Worm (Caenorhabditis elegans) whole organism, mixed stage, embryonic: ENCODE measurements around the gene F23D12.1.

Experiments used
- M03D4.4 ChIP-seq: sonication (generic microtip); optimal IDR thresholded peaks from 2 replicates; lab custom pipeline; 2017; ENCODE audit warnings: mild to moderate bottlenecking, missing genetic modification characterization, missing compliant biosample characterization
- bed-3 ChIP-seq: fragments of 200-800 bp; sonication (Bioruptor generic); optimal IDR thresholded peaks from 3 replicates; lab custom pipeline; 2018; ENCODE audit warnings: mild to moderate bottlenecking, missing genetic modification characterization, moderate library complexity, missing compliant biosample characterization
- blmp-1 ChIP-seq: fragments of 150-350 bp; optimal IDR thresholded peaks from 2 replicates; lab custom pipeline; 2014; ENCODE audit warnings: missing biosample characterization, missing genetic modification characterization
- ceh-39 ChIP-seq: fragments of 150-350 bp; optimal IDR thresholded peaks from 2 replicates; lab custom pipeline; 2014; ENCODE audit warnings: missing biosample characterization, missing genetic modification characterization
- ceh-83 ChIP-seq: fragments of 200-800 bp; sonication (Bioruptor generic); optimal IDR thresholded peaks from 2 replicates; lab custom pipeline; 2018; ENCODE audit warnings: mild to moderate bottlenecking, missing genetic modification characterization, missing compliant biosample characterization
- ces-1 ChIP-seq: fragments of 150-350 bp; optimal IDR thresholded peaks from 2 replicates; lab custom pipeline; 2014; ENCODE audit warnings: missing biosample characterization, missing genetic modification reagents, missing genetic modification characterization
- cnd-1 ChIP-seq: fragments of 200-800 bp; sonication (Bioruptor generic); optimal IDR thresholded peaks from 2 replicates; lab custom pipeline; 2018; ENCODE audit warnings: mild to moderate bottlenecking, missing genetic modification characterization, missing compliant biosample characterization
- drap-1 ChIP-seq: fragments of 200-800 bp; sonication (Bioruptor generic); optimal IDR thresholded peaks from 3 replicates; lab custom pipeline; 2018; ENCODE audit warnings: mild to moderate bottlenecking, missing genetic modification characterization, missing compliant biosample characterization
- elt-1 ChIP-seq: sonication (generic microtip); optimal IDR thresholded peaks from 2 replicates; lab custom pipeline; 2017; ENCODE audit warnings: missing genetic modification characterization, mild to moderate bottlenecking, missing compliant biosample characterization, antibody characterized with exemption, moderate library complexity, borderline replicate concordance; ENCODE audit not compliant: insufficient read depth
- elt-3 ChIP-seq: fragments of 150-350 bp; optimal IDR thresholded peaks from 2 replicates; lab custom pipeline; 2014; ENCODE audit warnings: missing biosample characterization, missing genetic modification characterization
- flh-1 ChIP-seq: fragments of 200-800 bp; sonication (Bioruptor generic); optimal IDR thresholded peaks from 2 replicates; lab custom pipeline; 2018; ENCODE audit warnings: mild to moderate bottlenecking, missing genetic modification characterization, moderate library complexity, missing compliant biosample characterization
- ham-2 ChIP-seq: fragments of 200-800 bp; sonication (Bioruptor generic); optimal IDR thresholded peaks from 2 replicates; lab custom pipeline; 2018; ENCODE audit warnings: mild to moderate bottlenecking, missing genetic modification characterization, missing compliant biosample characterization
- hlh-1 ChIP-seq: fragments of 150-350 bp; optimal IDR thresholded peaks from 2 replicates; lab custom pipeline; 2014; ENCODE audit warnings: missing biosample characterization, missing genetic modification reagents, missing genetic modification characterization
- lin-13 ChIP-seq: fragments of 150-350 bp; optimal IDR thresholded peaks from 2 replicates; lab custom pipeline; 2014; ENCODE audit warnings: missing biosample characterization, missing genetic modification characterization
- lin-32 ChIP-seq: fragments of 200-800 bp; sonication (Bioruptor generic); optimal IDR thresholded peaks from 2 replicates; lab custom pipeline; 2018; ENCODE audit warnings: mild to moderate bottlenecking, missing genetic modification characterization, missing compliant biosample characterization
- lsy-2 ChIP-seq: fragments of 150-350 bp; optimal IDR thresholded peaks from 2 replicates; lab custom pipeline; 2014; ENCODE audit warnings: missing biosample characterization, missing genetic modification characterization
- mls-2 ChIP-seq: sonication (generic microtip); optimal IDR thresholded peaks from 2 replicates; lab custom pipeline; 2016; ENCODE audit warnings: mild to moderate bottlenecking, missing genetic modification characterization, moderate library complexity, missing compliant biosample characterization
- nhr-12 ChIP-seq: fragments of 150-350 bp; optimal IDR thresholded peaks from 2 replicates; lab custom pipeline; 2014; ENCODE audit warnings: missing biosample characterization, missing genetic modification characterization
- nhr-2 ChIP-seq: fragments of 150-350 bp; optimal IDR thresholded peaks from 2 replicates; lab custom pipeline; 2014; ENCODE audit warnings: missing biosample characterization, missing genetic modification characterization
- nhr-237 ChIP-seq: fragments of 150-350 bp; optimal IDR thresholded peaks from 2 replicates; lab custom pipeline; 2014; ENCODE audit warnings: missing biosample characterization, missing genetic modification characterization
- nhr-28 ChIP-seq: fragments of 150-350 bp; optimal IDR thresholded peaks from 2 replicates; lab custom pipeline; 2014; ENCODE audit warnings: missing biosample characterization, missing genetic modification characterization
- nhr-76 ChIP-seq: sonication (generic microtip); optimal IDR thresholded peaks from 2 replicates; lab custom pipeline; 2017; ENCODE audit warnings: missing biosample characterization, missing genetic modification characterization
- pha-4 ChIP-seq: fragments of 150-350 bp; optimal IDR thresholded peaks from 2 replicates; lab custom pipeline; 2018; ENCODE audit warnings: missing biosample characterization, missing genetic modification reagents, missing genetic modification characterization
- snpc-4 ChIP-seq: fragments of 150-350 bp; optimal IDR thresholded peaks from 2 replicates; lab custom pipeline; 2014; ENCODE audit warnings: missing biosample characterization, missing genetic modification characterization
- sptf-1 ChIP-seq: sonication (generic microtip); optimal IDR thresholded peaks from 2 replicates; lab custom pipeline; 2017; ENCODE audit warnings: mild to moderate bottlenecking, missing genetic modification characterization, moderate library complexity, missing compliant biosample characterization
- tbx-8 ChIP-seq: fragments of 200-800 bp; sonication (Bioruptor generic); optimal IDR thresholded peaks from 2 replicates; lab custom pipeline; 2018; ENCODE audit warnings: mild to moderate bottlenecking, missing genetic modification characterization, moderate library complexity, missing compliant biosample characterization
- unc-120 ChIP-seq: sonication (generic microtip); optimal IDR thresholded peaks from 2 replicates; lab custom pipeline; 2017; ENCODE audit warnings: missing genetic modification characterization, missing compliant biosample characterization; ENCODE audit not compliant: poor library complexity, severe bottlenecking
- unc-39 ChIP-seq: fragments of 150-350 bp; optimal IDR thresholded peaks from 2 replicates; lab custom pipeline; 2014; ENCODE audit warnings: missing biosample characterization, missing genetic modification characterization
- unc-62 ChIP-seq: fragments of 150-350 bp; optimal IDR thresholded peaks from 2 replicates; lab custom pipeline; 2014; ENCODE audit warnings: missing biosample characterization, missing genetic modification reagents, missing genetic modification characterization
- zip-8 ChIP-seq: fragments of 150-350 bp; optimal IDR thresholded peaks from 2 replicates; lab custom pipeline; 2014; ENCODE audit warnings: missing biosample characterization, missing genetic modification characterization
- ztf-11 ChIP-seq: fragments of 150-350 bp; optimal IDR thresholded peaks from 2 replicates; lab custom pipeline; 2014; ENCODE audit warnings: missing biosample characterization, missing genetic modification characterization

The F23D12.1 gene

DNA sequence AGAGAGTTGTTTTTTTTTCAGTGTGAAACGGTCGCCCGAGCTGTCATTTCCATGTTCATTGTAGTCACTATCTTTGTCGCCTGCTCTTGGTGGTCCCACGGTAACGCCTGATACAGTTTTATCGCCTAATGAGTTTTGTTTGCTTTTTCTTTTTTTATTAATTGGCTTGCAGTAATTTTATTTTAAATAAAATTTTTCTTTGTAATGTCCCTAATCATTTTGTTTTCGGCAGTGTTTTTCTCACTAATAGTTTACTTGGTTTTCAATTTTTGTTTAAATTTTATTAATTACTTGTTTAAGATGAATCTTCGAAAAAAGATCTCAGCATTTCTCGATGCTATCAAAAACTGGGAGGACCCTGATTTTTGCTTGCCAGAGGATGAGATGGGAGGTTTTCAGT, 37.6 kb upstream of the F23D12.1 start, which contains the start of gene M163.22:
TSS of gene M163.22 (plus strand) at position 301 of the 400 bp plus-strand sequence.
- TF ChIP-seq lin-13 (tag; lab: Kevin White, UChicago) = no peak
- TF ChIP-seq ham-2 (GFP tag; lab: Kevin White, UChicago) = no peak
- TF ChIP-seq ceh-83 = no peak
- no peak for TF ChIP-seq blmp-1 (tag; lab: Kevin White, UChicago)
- TF ChIP-seq nhr-12 = no peak
- no peak for TF ChIP-seq snpc-4
- no peak for TF ChIP-seq M03D4.4
- TF ChIP-seq elt-3 (tag; lab: Kevin White, UChicago) = no peak

DNA sequence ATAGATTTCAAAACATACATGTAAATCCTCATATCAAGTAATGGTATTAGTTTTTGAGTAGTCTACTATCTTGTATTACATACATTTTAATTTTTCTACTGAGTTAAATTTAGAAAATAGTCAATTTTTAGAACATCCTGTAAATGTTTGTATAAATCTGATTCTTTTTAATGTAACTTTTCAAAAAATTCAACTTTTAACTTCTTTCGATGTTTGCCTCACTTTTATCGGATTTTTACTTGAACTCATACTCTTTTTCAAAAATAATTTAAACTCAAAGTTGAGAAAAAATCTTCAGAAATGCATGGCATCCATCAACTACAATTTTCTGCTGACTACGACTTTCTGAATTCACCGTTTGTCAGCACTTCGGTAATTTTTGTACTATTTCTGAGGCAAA, 36.6 kb upstream of the F23D12.1 start, which contains the start of gene M163.7:
TSS of gene M163.7 (plus strand) at position 301 of the 400 bp plus-strand sequence.
- TF ChIP-seq ceh-83 (no peak), cnd-1 (tag; lab: Kevin White, UChicago) (no peak), nhr-2 (tag; lab: Kevin White, UChicago) (no peak), ceh-39 (tag; lab: Kevin White, UChicago) (no peak), drap-1 (no peak), ham-2 (GFP tag; lab: Kevin White, UChicago) (no peak), unc-120 (tag; lab: Kevin White, UChicago) (no peak), tbx-8 (GFP tag; lab: Kevin White, UChicago) (no peak), pha-4 (tag; lab: Kevin White, UChicago) (no peak), hlh-1 (no peak), elt-1 (tag; lab: Kevin White, UChicago) (no peak)
- TF ChIP-seq, all 35 proteins: peak for 0

DNA sequence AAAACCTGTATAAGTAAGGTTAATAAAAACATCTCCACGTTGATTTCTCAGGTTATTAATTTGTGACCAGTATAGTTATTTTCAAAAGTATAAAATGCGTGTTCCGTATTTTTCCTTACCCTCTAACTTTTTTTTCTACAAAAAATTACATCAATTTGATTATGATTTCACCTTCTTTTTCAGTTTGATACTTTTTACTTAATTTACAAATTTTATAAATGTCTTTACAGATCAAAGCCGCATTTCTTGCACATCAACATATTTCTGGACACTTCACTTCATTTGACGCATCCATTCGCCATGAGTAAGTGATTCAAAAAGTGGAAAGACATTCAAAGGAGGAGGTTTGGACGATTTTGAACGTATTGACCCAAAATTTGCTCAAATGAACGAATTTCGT, 32.5 kb upstream of the F23D12.1 start, which contains the start of gene Y66C5A.2:
TSS of gene Y66C5A.2 (plus strand) at position 301 of the 400 bp plus-strand sequence.
- no peak for TF ChIP-seq bed-3
- TF ChIP-seq flh-1 = no peak

DNA sequence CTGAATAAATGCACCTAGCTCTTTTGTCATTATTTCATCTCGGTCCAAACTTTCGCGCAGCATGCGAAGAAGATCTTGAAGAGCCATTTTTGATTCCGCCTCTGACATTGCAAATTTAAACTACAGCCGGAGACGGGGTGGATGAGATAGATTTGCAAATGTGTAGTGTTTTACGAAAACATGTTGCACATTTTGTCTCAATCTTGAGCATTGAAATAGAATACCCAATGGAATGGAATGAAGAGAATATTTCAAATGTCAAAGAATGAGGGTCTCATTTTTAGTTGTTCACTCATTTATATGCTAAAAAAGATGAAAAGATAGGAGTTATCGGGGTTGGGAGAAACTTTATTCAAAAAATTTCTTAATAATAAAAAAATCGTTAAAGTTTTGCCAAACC, 27.5 kb upstream of the F23D12.1 start, which contains the start of gene Y66C5A.1:
TSS of gene Y66C5A.1 (minus strand) at position 101 of the 400 bp plus-strand sequence.
- no peak for TF ChIP-seq nhr-76 (tag; lab: Kevin White, UChicago)
- no peak for TF ChIP-seq flh-1
- TF ChIP-seq unc-62 (GFP tag; lab: Kevin White, UChicago) = no peak

DNA sequence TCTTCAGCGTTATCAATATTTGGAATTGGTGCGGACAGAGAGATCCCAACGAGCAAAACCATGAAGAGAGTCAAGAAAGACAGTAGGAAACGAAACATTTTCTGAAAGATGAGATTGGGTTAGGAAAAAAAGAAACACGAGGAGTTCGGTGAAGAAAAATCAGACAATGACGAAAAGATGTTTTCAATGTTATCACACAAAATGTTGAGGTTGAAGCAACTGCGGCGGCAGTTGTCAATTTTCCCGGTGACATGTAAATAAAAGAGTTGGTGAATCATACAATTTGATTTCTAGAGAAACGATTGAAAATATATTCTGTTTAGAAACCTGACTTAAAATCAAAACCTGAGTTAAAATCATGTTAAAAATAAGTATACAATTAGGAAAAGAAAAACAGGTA, 25.8 kb upstream of the F23D12.1 start, which contains the start of gene F23D12.7:
TSS of gene F23D12.7 (minus strand) at position 101 of the 400 bp plus-strand sequence.
- TF ChIP-seq hlh-1 = peak; percentile 52
- TF ChIP-seq ceh-39 (tag; lab: Kevin White, UChicago) = no peak

DNA sequence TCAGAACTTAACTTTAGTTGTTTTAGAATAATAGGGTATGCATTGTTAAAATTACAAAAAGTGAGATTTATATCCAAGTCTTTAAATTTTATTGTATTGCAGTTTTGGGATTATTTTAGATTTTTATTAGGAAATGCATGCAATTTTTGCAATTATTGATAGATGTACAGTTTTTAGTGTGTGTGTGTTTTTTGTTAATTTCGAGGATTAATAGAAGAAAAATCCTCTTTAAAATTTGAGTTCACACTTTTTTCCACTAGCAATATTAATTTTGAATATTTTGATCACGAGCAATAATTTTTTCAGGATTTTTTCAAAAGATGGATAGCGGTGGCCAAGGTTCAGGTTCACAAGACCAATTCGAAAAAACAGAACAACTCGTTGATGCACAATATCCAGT, 20.0 kb upstream of the F23D12.1 start, which contains the start of gene jmjd-3.2:
TSS of gene jmjd-3.2 (plus strand) at position 301 of the 400 bp plus-strand sequence.
- TF ChIP-seq nhr-28 (tag; lab: Kevin White, UChicago) = no peak
- no peak for TF ChIP-seq nhr-12
- TF ChIP-seq M03D4.4 = no peak
- TF ChIP-seq ceh-39 (tag; lab: Kevin White, UChicago) = no peak
- TF ChIP-seq nhr-76 (tag; lab: Kevin White, UChicago) = no peak
- no peak for TF ChIP-seq unc-62 (GFP tag; lab: Kevin White, UChicago)
- no peak for TF ChIP-seq nhr-237 (tag; lab: Kevin White, UChicago)
- TF ChIP-seq unc-120 (tag; lab: Kevin White, UChicago) = no peak
- no peak for TF ChIP-seq ham-2 (GFP tag; lab: Kevin White, UChicago)

DNA sequence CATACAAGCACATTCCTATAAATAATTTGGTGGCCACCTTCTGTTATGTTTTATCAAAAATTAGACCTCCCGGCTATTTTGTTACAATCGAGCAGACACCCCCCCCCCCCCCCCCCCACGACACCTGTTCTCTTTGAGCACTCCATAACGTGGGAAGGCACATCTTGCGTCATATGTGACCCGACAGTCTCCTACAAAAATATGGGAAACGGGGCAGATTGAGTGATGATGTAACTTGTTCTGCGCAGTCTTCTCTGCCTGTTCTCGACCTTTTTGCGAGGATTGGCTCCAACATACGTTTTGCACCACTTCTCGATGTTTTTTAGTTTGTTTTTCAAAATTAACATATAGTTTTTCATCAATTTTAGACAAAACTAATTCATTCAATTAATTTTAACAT, 19.5 kb upstream of the F23D12.1 start:
- TF ChIP-seq nhr-2 (tag; lab: Kevin White, UChicago) = peak; percentile 54
- TF ChIP-seq nhr-76 (tag; lab: Kevin White, UChicago) = no peak
- TF ChIP-seq zip-8 = peak; percentile 88
- peak; percentile 52 for TF ChIP-seq cnd-1 (tag; lab: Kevin White, UChicago)
- TF ChIP-seq nhr-28 (tag; lab: Kevin White, UChicago) = no peak
- TF ChIP-seq lin-32 = no peak
- peak; percentile 33 for TF ChIP-seq hlh-1
- TF ChIP-seq, all 35 proteins: peak for 4

DNA sequence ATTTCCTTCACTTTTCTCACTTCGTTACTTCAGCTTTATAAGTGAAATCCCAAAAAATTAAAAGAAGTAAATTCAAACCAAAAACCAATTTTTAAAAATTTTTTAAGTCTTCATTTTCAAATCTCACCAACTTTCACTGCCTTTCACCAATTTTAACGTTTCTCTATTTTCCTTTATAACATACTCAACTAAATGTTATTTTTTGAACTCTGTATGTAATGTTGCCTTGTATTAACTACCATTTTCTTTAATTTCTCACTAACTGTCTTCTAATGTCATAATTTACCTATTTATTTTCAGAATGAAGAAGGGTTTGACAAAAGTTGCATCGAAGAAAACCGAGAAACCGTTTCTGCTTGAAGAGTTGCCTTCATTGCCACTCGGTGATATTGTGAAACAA, 16.7 kb upstream of the F23D12.1 start, which contains the start of gene F23D12.4:
TSS of gene F23D12.4 (plus strand) at position 301 of the 400 bp plus-strand sequence.
- TF ChIP-seq hlh-1 = no peak
- TF ChIP-seq lsy-2 (tag; lab: Kevin White, UChicago) = no peak
- TF ChIP-seq nhr-12 = no peak
- TF ChIP-seq pha-4 (tag; lab: Kevin White, UChicago) = no peak
- TF ChIP-seq unc-39 (tag; lab: Kevin White, UChicago) = no peak
- TF ChIP-seq sptf-1 = no peak
- TF ChIP-seq ztf-11 (tag; lab: Kevin White, UChicago) = no peak
- no peak for TF ChIP-seq nhr-2 (tag; lab: Kevin White, UChicago)
- no peak for TF ChIP-seq ces-1 (GFP tag; lab: Kevin White, UChicago)
- TF ChIP-seq nhr-76 (tag; lab: Kevin White, UChicago) = no peak
- no peak for TF ChIP-seq cnd-1 (tag; lab: Kevin White, UChicago)
- no peak for TF ChIP-seq ceh-83
- TF ChIP-seq mls-2 (tag; lab: Kevin White, UChicago) = no peak
- TF ChIP-seq elt-1 (tag; lab: Kevin White, UChicago) = no peak
- no peak for TF ChIP-seq lin-13 (tag; lab: Kevin White, UChicago)
